Worm (Caenorhabditis elegans) whole organism, midembryonic: ENCODE measurements around the gene F26D11.1.

Experiments
- flt-1 ChIP-seq: fragments of 200-800 bp; sonication (Bioruptor generic); IDR thresholded peaks from 2 replicates; pipeline ENCODE4 v1.3.6; 2022; ENCODE audit warnings: missing genetic modification characterization, missing compliant biosample characterization
- klf-2 ChIP-seq: fragments of 200-800 bp; sonication (Bioruptor generic); conservative IDR thresholded peaks from 2 replicates; pipeline ENCODE4 v1.3.6; 2022; ENCODE audit warnings: missing genetic modification reagents, missing genetic modification characterization, missing compliant biosample characterization
- med-1 ChIP-seq: sonication (generic microtip); optimal IDR thresholded peaks from 2 replicates; lab custom pipeline; 2017; ENCODE audit warnings: missing genetic modification characterization, mild to moderate bottlenecking, missing compliant biosample characterization, antibody characterized with exemption, missing genetic modification reagents; ENCODE audit not compliant: insufficient read depth
- ref-1 ChIP-seq: fragments of 200-800 bp; sonication (Bioruptor generic); conservative IDR thresholded peaks from 2 replicates; pipeline ENCODE4 v1.3.6; 2022; ENCODE audit warnings: missing genetic modification reagents, missing genetic modification characterization, missing compliant biosample characterization
- tab-1 ChIP-seq: fragments of 200-800 bp; sonication (Bioruptor generic); IDR thresholded peaks from 2 replicates; pipeline ENCODE4 v1.3.6; 2022; ENCODE audit warnings: missing genetic modification characterization, missing compliant biosample characterization
- ztf-23 ChIP-seq: fragments of 200-800 bp; sonication (Bioruptor generic); IDR thresholded peaks from 2 replicates; pipeline ENCODE4 v1.3.6; 2022; ENCODE audit warnings: missing genetic modification reagents, missing genetic modification characterization, missing compliant biosample characterization
- ztf-29 ChIP-seq: fragments of 200-800 bp; sonication (Bioruptor generic); IDR thresholded peaks from 2 replicates; pipeline ENCODE4 v1.3.6; 2022; ENCODE audit warnings: missing genetic modification reagents, missing genetic modification characterization, missing compliant biosample characterization

- TF ChIP-seq ztf-23 (GFP tag; lab: Robert Waterston, UW) (no peak), klf-2 (GFP tag; lab: Robert Waterston, UW) (no peak), med-1 (no peak), tab-1 (GFP tag; lab: Robert Waterston, UW) (no peak), ztf-29 (GFP tag; lab: Robert Waterston, UW) (no peak), ref-1 (GFP tag; lab: Robert Waterston, UW) (no peak), flt-1 (no peak)
Observed at ce11 chrV:7946229-7946628, 35.1 kb upstream of the F26D11.1 start.
